Worm (Caenorhabditis elegans) whole organism, L3 larva: ENCODE measurements around the gene glrx-21.

Source experiments
- ZK546.5 ChIP-seq: sonication (generic microtip); optimal IDR thresholded peaks from 2 replicates; lab custom pipeline; 2017; ENCODE audit warnings: missing biosample characterization, missing genetic modification characterization
- aly-2 ChIP-seq: fragments of 150-350 bp; optimal IDR thresholded peaks from 2 replicates; lab custom pipeline; 2014; ENCODE audit warnings: missing biosample characterization, missing genetic modification characterization
- ama-1 ChIP-seq: fragments of 150-350 bp; optimal IDR thresholded peaks from 2 replicates; lab custom pipeline; 2018
- ceh-28 ChIP-seq: fragments of 150-350 bp; optimal IDR thresholded peaks from 2 replicates; lab custom pipeline; 2014; ENCODE audit warnings: missing biosample characterization, missing genetic modification reagents, missing genetic modification characterization
- ceh-82 ChIP-seq: fragments of 150-350 bp; optimal IDR thresholded peaks from 2 replicates; lab custom pipeline; 2014; ENCODE audit warnings: missing biosample characterization, missing genetic modification characterization
- ceh-9 ChIP-seq: sonication (generic microtip); optimal IDR thresholded peaks from 2 replicates; lab custom pipeline; 2018; ENCODE audit warnings: missing biosample characterization, missing genetic modification characterization
- elt-2 ChIP-seq: sonication (generic microtip); optimal IDR thresholded peaks from 2 replicates; lab custom pipeline; 2016; ENCODE audit warnings: missing genetic modification reagents, mild to moderate bottlenecking, missing genetic modification characterization, missing compliant biosample characterization
- elt-3 ChIP-seq, 3 experiments: fragments of 150-350 bp in 1 of 3; sonication (generic microtip) in 2 of 3; optimal IDR thresholded peaks; 2 replicates in 2 of 3; 4 replicates in 1 of 3; lab custom pipeline; 2014 to 2017; ENCODE audit warnings: missing biosample characterization in 3 of 3, missing genetic modification characterization in 3 of 3
- eor-1 ChIP-seq, 2 experiments: fragments of 150-350 bp; optimal IDR thresholded peaks; 2 replicates each; lab custom pipeline; 2014 to 2018; ENCODE audit warnings: missing biosample characterization in 2 of 2, missing genetic modification characterization in 2 of 2
- fkh-10 ChIP-seq: sonication (generic microtip); optimal IDR thresholded peaks from 2 replicates; lab custom pipeline; 2017; ENCODE audit warnings: missing biosample characterization, missing genetic modification reagents, missing genetic modification characterization
- fos-1 ChIP-seq: fragments of 150-350 bp; optimal IDR thresholded peaks from 2 replicates; lab custom pipeline; 2014; ENCODE audit warnings: missing biosample characterization, missing genetic modification characterization
- hmg-11 ChIP-seq: sonication (generic microtip); optimal IDR thresholded peaks from 2 replicates; lab custom pipeline; 2016; ENCODE audit warnings: missing genetic modification characterization, missing compliant biosample characterization
- lin-15B ChIP-seq: fragments of 150-350 bp; optimal IDR thresholded peaks from 2 replicates; lab custom pipeline; 2014; ENCODE audit warnings: missing biosample characterization, missing genetic modification characterization
- lin-39 ChIP-seq: fragments of 150-350 bp; optimal IDR thresholded peaks from 2 replicates; lab custom pipeline; 2018; ENCODE audit warnings: missing biosample characterization, missing genetic modification reagents, missing genetic modification characterization
- mdl-1 ChIP-seq: fragments of 150-350 bp; optimal IDR thresholded peaks from 2 replicates; lab custom pipeline; 2014; ENCODE audit warnings: missing biosample characterization, missing genetic modification characterization
- nfya-1 ChIP-seq: sonication (generic microtip); optimal IDR thresholded peaks from 2 replicates; lab custom pipeline; 2017; ENCODE audit warnings: missing genetic modification characterization, mild to moderate bottlenecking, missing compliant biosample characterization, antibody characterized with exemption, moderate library complexity; ENCODE audit not compliant: insufficient read depth
- nhr-12 ChIP-seq: fragments of 150-350 bp; optimal IDR thresholded peaks from 2 replicates; lab custom pipeline; 2014; ENCODE audit warnings: missing biosample characterization, missing genetic modification characterization
- nhr-23 ChIP-seq: fragments of 150-350 bp; optimal IDR thresholded peaks from 2 replicates; lab custom pipeline; 2014; ENCODE audit warnings: missing biosample characterization, missing genetic modification reagents, missing genetic modification characterization
- nhr-237 ChIP-seq: fragments of 150-350 bp; optimal IDR thresholded peaks from 2 replicates; lab custom pipeline; 2014; ENCODE audit warnings: missing biosample characterization, missing genetic modification characterization
- nhr-25 ChIP-seq: sonication (generic microtip); optimal IDR thresholded peaks from 2 replicates; lab custom pipeline; 2017; ENCODE audit warnings: missing biosample characterization, missing genetic modification characterization
- nhr-28 ChIP-seq: fragments of 150-350 bp; optimal IDR thresholded peaks from 2 replicates; lab custom pipeline; 2014; ENCODE audit warnings: missing biosample characterization, missing genetic modification characterization
- nhr-43 ChIP-seq: sonication (generic microtip); optimal IDR thresholded peaks from 2 replicates; lab custom pipeline; 2016; ENCODE audit warnings: mild to moderate bottlenecking, missing genetic modification characterization, missing compliant biosample characterization; ENCODE audit not compliant: poor library complexity, severe bottlenecking
- nhr-67 ChIP-seq: fragments of 150-350 bp; optimal IDR thresholded peaks from 2 replicates; lab custom pipeline; 2014; ENCODE audit warnings: missing biosample characterization, missing genetic modification characterization
- nhr-77 ChIP-seq: fragments of 150-350 bp; optimal IDR thresholded peaks from 2 replicates; lab custom pipeline; 2014; ENCODE audit warnings: missing biosample characterization, missing genetic modification characterization
- pha-4 ChIP-seq: fragments of 150-350 bp; optimal IDR thresholded peaks from 2 replicates; lab custom pipeline; 2014; ENCODE audit warnings: missing biosample characterization, missing genetic modification reagents, missing genetic modification characterization
- pqm-1 ChIP-seq: fragments of 150-350 bp; optimal IDR thresholded peaks from 2 replicates; lab custom pipeline; 2017; ENCODE audit warnings: missing biosample characterization, missing genetic modification characterization, inconsistent platforms
- sea-2 ChIP-seq: fragments of 150-350 bp; sonication (generic microtip); optimal IDR thresholded peaks from 4 replicates; lab custom pipeline; 2014; ENCODE audit warnings: missing biosample characterization, missing genetic modification reagents, missing genetic modification characterization
- skn-1 ChIP-seq: fragments of 150-350 bp; optimal IDR thresholded peaks from 2 replicates; lab custom pipeline; 2014; ENCODE audit warnings: missing biosample characterization, missing genetic modification characterization
- snpc-4 ChIP-seq: fragments of 150-350 bp; optimal IDR thresholded peaks from 2 replicates; lab custom pipeline; 2014; ENCODE audit warnings: missing biosample characterization, missing genetic modification characterization
- tbx-2 ChIP-seq: sonication (generic microtip); optimal IDR thresholded peaks from 2 replicates; lab custom pipeline; 2016; ENCODE audit warnings: mild to moderate bottlenecking, missing genetic modification characterization, missing compliant biosample characterization
- unc-39 ChIP-seq: sonication (generic microtip); optimal IDR thresholded peaks from 4 replicates; lab custom pipeline; 2017; ENCODE audit warnings: missing biosample characterization, missing genetic modification characterization
- unc-62 ChIP-seq: fragments of 150-350 bp; sonication (generic microtip); optimal IDR thresholded peaks from 4 replicates; lab custom pipeline; 2014; ENCODE audit warnings: missing biosample characterization, missing genetic modification reagents, missing genetic modification characterization
- ztf-11 ChIP-seq: fragments of 150-350 bp; optimal IDR thresholded peaks from 2 replicates; lab custom pipeline; 2014; ENCODE audit warnings: missing biosample characterization, missing genetic modification characterization
- ztf-4 ChIP-seq: fragments of 150-350 bp; optimal IDR thresholded peaks from 2 replicates; lab custom pipeline; 2014; ENCODE audit warnings: missing biosample characterization, missing genetic modification characterization

glrx-21 gene

DNA sequence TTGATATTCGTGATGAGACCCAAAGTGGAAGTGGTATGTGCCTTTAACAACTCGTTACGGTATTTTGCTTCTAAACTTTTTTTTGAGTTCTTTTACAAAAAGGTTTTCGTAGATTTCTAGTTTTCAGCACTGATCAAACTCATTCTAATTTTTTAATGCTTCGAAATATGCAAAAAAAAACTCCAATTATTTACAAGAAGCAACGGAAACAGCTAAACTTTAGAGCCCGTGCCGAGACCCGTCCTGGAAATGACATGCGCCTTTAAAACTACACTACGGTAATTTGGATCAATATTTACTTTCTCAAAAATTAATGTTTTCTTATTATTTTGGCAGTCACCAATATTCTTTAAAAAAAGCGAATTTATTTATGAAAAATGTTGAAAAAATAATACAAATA is 34.6 kb upstream of the glrx-21 start:
- no peak for TF ChIP-seq aly-2 (tag; lab: Kevin White, UChicago)
- no peak for TF ChIP-seq eor-1 (tag; optimal IDR thresholded peaks at IDR 0.05; lab: Kevin White, UChicago)
- no peak for TF ChIP-seq nhr-237 (tag; lab: Kevin White, UChicago)
- no peak for TF ChIP-seq elt-2 (tag; lab: Kevin White, UChicago)
- no peak for TF ChIP-seq ztf-4 (tag; lab: Kevin White, UChicago)
- no peak for TF ChIP-seq tbx-2
- TF ChIP-seq ceh-9 (tag; lab: Kevin White, UChicago) = no peak
- no peak for TF ChIP-seq ztf-11 (tag; lab: Kevin White, UChicago)
- TF ChIP-seq skn-1 (tag; lab: Kevin White, UChicago) = no peak
- TF ChIP-seq lin-39 (tag; lab: Kevin White, UChicago) = no peak
- no peak for TF ChIP-seq mdl-1 (tag; lab: Kevin White, UChicago)

ce11 chrIII:5379879-5380331 is 34.0 kb upstream of the glrx-21 start, which contains the start of gene paqr-2:
Gene paqr-2, minus strand, starts transcription at chrIII:5379929.
- TF ChIP-seq nhr-28 (tag; lab: Kevin White, UChicago) (no peak), unc-62 (GFP tag; lab: Kevin White, UChicago) (no peak), snpc-4 (peak; percentile 2), nfya-1 (peak; percentile 44), nhr-23 (peak; percentile 13), elt-2 (tag; lab: Kevin White, UChicago) (peak; percentile 3), elt-3 (tag; optimal IDR thresholded peaks at IDR 0.05; lab: Kevin White, UChicago) (no peak), pha-4 (peak; percentile 51), nhr-77 (tag; lab: Kevin White, UChicago) (no peak), ceh-9 (tag; lab: Kevin White, UChicago) (no peak), nhr-67 (no peak), ceh-82 (tag; lab: Kevin White, UChicago) (no peak), pqm-1 (peak; percentile 16), lin-15B (tag; lab: Kevin White, UChicago) (peak; percentile 63), nhr-12 (tag; lab: Kevin White, UChicago) (no peak), ceh-28 (no peak)

- no peak for TF ChIP-seq ZK546.5
- TF ChIP-seq pha-4 = peak; percentile 16
- TF ChIP-seq sea-2 (GFP tag; lab: Kevin White, UChicago) = no peak
- TF ChIP-seq fos-1 (tag; lab: Kevin White, UChicago) = no peak
- TF ChIP-seq hmg-11 (tag; lab: Kevin White, UChicago) = no peak
- TF ChIP-seq eor-1 (tag; optimal IDR thresholded peaks at IDR 0.05; lab: Kevin White, UChicago) = no peak
- TF ChIP-seq unc-39 (tag; lab: Kevin White, UChicago) = no peak
- no peak for TF ChIP-seq ceh-82 (tag; lab: Kevin White, UChicago)
- no peak for TF ChIP-seq nhr-23
- peak; percentile 19 for TF ChIP-seq nfya-1
- TF ChIP-seq ztf-11 (tag; lab: Kevin White, UChicago) = no peak
These were observed 29.1 kb upstream of the glrx-21 start for ce11 chrIII:5375001-5375532.

DNA sequence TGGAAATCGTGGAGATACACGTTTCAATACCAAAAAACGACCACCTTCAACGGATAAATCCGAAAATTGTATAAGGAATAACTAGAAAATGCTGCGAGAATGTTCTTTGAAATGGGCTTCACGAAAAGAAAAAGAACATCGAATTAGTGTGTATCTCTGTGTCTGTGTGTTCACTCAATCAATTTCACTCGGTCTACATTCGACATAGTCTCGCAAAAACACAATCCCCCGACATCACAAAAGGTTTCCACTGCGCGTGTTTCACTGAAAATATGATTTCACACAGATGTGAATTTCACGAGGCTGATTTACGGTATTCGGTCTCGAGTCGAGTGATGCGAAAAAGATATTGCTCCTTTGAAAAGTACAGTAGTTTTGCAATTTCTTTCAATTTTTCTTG is 27.8 kb upstream of the glrx-21 start:
- no peak for TF ChIP-seq nhr-77 (tag; lab: Kevin White, UChicago)
- peak; percentile 34 for TF ChIP-seq ama-1 (lab: Kevin White, UChicago)
- peak; percentile 5 for TF ChIP-seq nhr-25 (tag; lab: Kevin White, UChicago)

ce11 chrIII:5372884-5373283 is 27.0 kb upstream of the glrx-21 start:
- TF ChIP-seq nhr-43 (tag; lab: Kevin White, UChicago) = peak; percentile 8
- TF ChIP-seq nhr-237 (tag; lab: Kevin White, UChicago) = no peak
- TF ChIP-seq ama-1 (lab: Kevin White, UChicago) = peak; percentile 66
- TF ChIP-seq fkh-10 (GFP tag; lab: Kevin White, UChicago) = peak; percentile 31
- TF ChIP-seq tbx-2 = no peak
- no peak for TF ChIP-seq elt-3 (tag; optimal IDR thresholded peaks at IDR 0.05; lab: Kevin White, UChicago)
- TF ChIP-seq pha-4 = peak; percentile 90
- TF ChIP-seq, all 47 proteins: peak for 4
